Worm (Caenorhabditis elegans) whole organism, late embryonic: ENCODE results near the gene T19H12.2.

Experiments used
- ceh-6 ChIP-seq: fragments of 200-800 bp; sonication (Bioruptor generic); optimal IDR thresholded peaks from 2 replicates; lab custom pipeline; 2018; ENCODE audit warnings: mild to moderate bottlenecking, missing genetic modification characterization, missing compliant biosample characterization
- elt-2 ChIP-seq: sonication (generic microtip); optimal IDR thresholded peaks from 2 replicates; lab custom pipeline; 2016; ENCODE audit warnings: missing genetic modification reagents, missing genetic modification characterization, missing compliant biosample characterization

DNA sequence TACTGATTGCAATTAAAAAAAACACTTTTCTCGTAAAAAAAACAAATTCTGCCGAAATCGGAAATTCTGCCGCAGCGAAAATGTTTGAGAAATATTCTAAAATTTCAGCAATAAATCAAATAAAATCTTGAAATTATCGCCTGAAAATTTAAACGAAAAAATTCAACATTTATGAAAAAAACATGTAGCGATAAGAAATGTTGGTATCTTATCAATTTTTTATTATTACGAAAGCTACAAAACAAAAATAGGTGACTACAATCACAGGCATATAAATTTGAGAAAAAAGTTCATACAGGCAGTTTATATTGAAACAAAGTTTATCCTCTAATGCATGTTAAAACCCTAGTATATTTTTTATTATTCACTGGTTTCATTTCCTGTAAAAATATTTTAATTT is 15.7 kb downstream of the T19H12.2 start, which contains the start of gene ugt-14:
- no peak for TF ChIP-seq ceh-6 (GFP tag; lab: Kevin White, UChicago)
- TF ChIP-seq elt-2: no peak
